Worm (Caenorhabditis elegans) whole organism, midembryonic: ENCODE measurements around the gene F59D12.5.

ENCODE experiments used
- T22C8.4 ChIP-seq: fragments of 200-800 bp; sonication (Bioruptor generic); IDR thresholded peaks from 2 replicates; pipeline ENCODE4 v1.3.6; 2022; ENCODE audit warnings: missing genetic modification characterization, missing compliant biosample characterization
- cog-1 ChIP-seq: sonication (generic microtip); optimal IDR thresholded peaks from 2 replicates; lab custom pipeline; 2016; ENCODE audit warnings: missing genetic modification characterization, missing compliant biosample characterization
- flt-1 ChIP-seq: fragments of 200-800 bp; sonication (Bioruptor generic); IDR thresholded peaks from 2 replicates; pipeline ENCODE4 v1.3.6; 2022; ENCODE audit warnings: missing genetic modification characterization, missing compliant biosample characterization
- klf-2 ChIP-seq: fragments of 200-800 bp; sonication (Bioruptor generic); conservative IDR thresholded peaks from 2 replicates; pipeline ENCODE4 v1.3.6; 2022; ENCODE audit warnings: missing genetic modification reagents, missing genetic modification characterization, missing compliant biosample characterization
- med-1 ChIP-seq: sonication (generic microtip); optimal IDR thresholded peaks from 2 replicates; lab custom pipeline; 2017; ENCODE audit warnings: missing genetic modification characterization, mild to moderate bottlenecking, missing compliant biosample characterization, antibody characterized with exemption, missing genetic modification reagents; ENCODE audit not compliant: insufficient read depth
- ref-1 ChIP-seq: fragments of 200-800 bp; sonication (Bioruptor generic); conservative IDR thresholded peaks from 2 replicates; pipeline ENCODE4 v1.3.6; 2022; ENCODE audit warnings: missing genetic modification reagents, missing genetic modification characterization, missing compliant biosample characterization
- tab-1 ChIP-seq: fragments of 200-800 bp; sonication (Bioruptor generic); IDR thresholded peaks from 2 replicates; pipeline ENCODE4 v1.3.6; 2022; ENCODE audit warnings: missing genetic modification characterization, missing compliant biosample characterization
- ztf-23 ChIP-seq: fragments of 200-800 bp; sonication (Bioruptor generic); IDR thresholded peaks from 2 replicates; pipeline ENCODE4 v1.3.6; 2022; ENCODE audit warnings: missing genetic modification reagents, missing genetic modification characterization, missing compliant biosample characterization
- ztf-29 ChIP-seq: fragments of 200-800 bp; sonication (Bioruptor generic); IDR thresholded peaks from 2 replicates; pipeline ENCODE4 v1.3.6; 2022; ENCODE audit warnings: missing genetic modification reagents, missing genetic modification characterization, missing compliant biosample characterization

DNA sequence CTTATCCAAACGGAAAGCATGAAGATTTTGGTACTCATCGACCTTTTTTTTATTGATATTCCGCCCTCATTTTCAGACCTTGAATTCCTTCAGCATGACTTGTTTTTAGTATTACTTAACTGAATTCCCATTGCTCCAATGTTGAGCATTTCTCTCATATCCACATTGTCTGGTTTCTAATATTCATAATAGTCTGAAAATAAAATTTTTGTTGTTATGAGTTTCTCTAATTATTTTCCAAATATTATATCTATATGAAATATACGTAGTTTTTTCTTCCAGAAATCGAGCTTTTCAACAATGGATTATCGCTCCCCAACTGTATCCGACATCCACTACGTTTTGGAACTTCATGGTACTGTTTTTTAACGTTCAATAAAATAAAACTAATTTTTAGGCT is 4.5 kb downstream of the F59D12.5 start, which contains the start of gene H08J19.1:
- TF ChIP-seq cog-1 (tag; lab: Kevin White, UChicago) (no peak), med-1 (GFP tag; lab: Kevin White, UChicago) (no peak), flt-1 (GFP tag; lab: Robert Waterston, UW) (no peak), ref-1 (GFP tag; lab: Robert Waterston, UW) (no peak), klf-2 (GFP tag; lab: Robert Waterston, UW) (no peak), T22C8.4 (GFP tag; lab: Robert Waterston, UW) (no peak), ztf-29 (GFP tag; lab: Robert Waterston, UW) (no peak), tab-1 (GFP tag; lab: Robert Waterston, UW) (no peak), ztf-23 (GFP tag; lab: Robert Waterston, UW) (no peak)
